Worm (Caenorhabditis elegans) whole organism, early embryonic: ENCODE data around the gene srx-108.

ENCODE experiments used
- B0310.2 ChIP-seq: sonication (generic microtip); optimal IDR thresholded peaks from 2 replicates; lab custom pipeline; 2016; ENCODE audit warnings: mild to moderate bottlenecking, missing genetic modification characterization, missing compliant biosample characterization
- hmg-4 ChIP-seq: fragments of 200-800 bp; sonication (Bioruptor generic); optimal IDR thresholded peaks from 2 replicates; lab custom pipeline; 2018; ENCODE audit warnings: mild to moderate bottlenecking, missing genetic modification characterization, missing compliant biosample characterization
- scrt-1 ChIP-seq: fragments of 200-800 bp; sonication (Bioruptor generic); IDR thresholded peaks from 2 replicates; pipeline ENCODE4 v1.3.6; 2022; ENCODE audit warnings: missing genetic modification characterization, missing compliant biosample characterization

ce11 chrII:3663796-3664195 is 41.6 kb upstream of the srx-108 start, which contains the start of gene F19B10.6:
- no peak for TF ChIP-seq hmg-4 (GFP tag; lab: Kevin White, UChicago)
- no peak for TF ChIP-seq B0310.2 (tag; lab: Kevin White, UChicago)
- TF ChIP-seq scrt-1 (GFP tag; lab: Robert Waterston, UW) = no peak
